Fruit fly (Drosophila melanogaster) whole organism, embryonic: ENCODE results near the gene robo3.

Source experiments
- Abd-B ChIP-seq: fragments of 200-800 bp; sonication (Bioruptor generic); optimal IDR thresholded peaks from 2 replicates; lab custom pipeline; 2018; ENCODE audit warnings: missing biosample characterization, mild to moderate bottlenecking, missing genetic modification characterization, moderate library complexity
- Atf3 ChIP-seq: fragments of 200-800 bp; sonication (Bioruptor generic); optimal IDR thresholded peaks from 3 replicates; lab custom pipeline; 2016; ENCODE audit warnings: missing biosample characterization, missing genetic modification characterization
- CG1024 ChIP-seq: fragments of 200-800 bp; sonication (Bioruptor generic); IDR thresholded peaks from 2 replicates; pipeline ENCODE4 v1.3.6; 2022; ENCODE audit warnings: missing biosample characterization, missing genetic modification characterization
- CG10321 ChIP-seq: fragments of 200-800 bp; sonication (Bioruptor generic); IDR thresholded peaks from 2 replicates; pipeline ENCODE4 v1.3.6; 2022; ENCODE audit warnings: missing biosample characterization, missing genetic modification characterization
- CG10979 ChIP-seq: fragments of 200-800 bp; sonication (Bioruptor generic); optimal IDR thresholded peaks from 2 replicates; lab custom pipeline; 2018; ENCODE audit warnings: missing biosample characterization, mild to moderate bottlenecking, missing genetic modification characterization, moderate library complexity
- CG12071 ChIP-seq: fragments of 200-800 bp; sonication (Bioruptor generic); optimal IDR thresholded peaks from 3 replicates; lab custom pipeline; 2018; ENCODE audit warnings: missing biosample characterization, mild to moderate bottlenecking, missing genetic modification characterization
- CG12659 ChIP-seq: fragments of 200-800 bp; sonication (Bioruptor generic); optimal IDR thresholded peaks from 3 replicates; lab custom pipeline; 2017; ENCODE audit warnings: mild to moderate bottlenecking, missing biosample characterization, missing genetic modification reagents, missing genetic modification characterization
- CG14050 ChIP-seq: fragments of 200-800 bp; sonication (Bioruptor generic); IDR thresholded peaks from 3 replicates; pipeline ENCODE4 v1.3.6; 2022; ENCODE audit warnings: missing biosample characterization, missing genetic modification characterization
- CG15011 ChIP-seq: fragments of 200-800 bp; sonication (Bioruptor generic); optimal IDR thresholded peaks from 3 replicates; lab custom pipeline; 2018; ENCODE audit warnings: missing biosample characterization, mild to moderate bottlenecking, missing genetic modification characterization
- CG1529 ChIP-seq: fragments of 200-800 bp; sonication (Bioruptor generic); optimal IDR thresholded peaks from 3 replicates; lab custom pipeline; 2018; ENCODE audit warnings: missing biosample characterization, missing genetic modification characterization
- CG15514 ChIP-seq: fragments of 200-800 bp; sonication (Bioruptor generic); optimal IDR thresholded peaks from 3 replicates; lab custom pipeline; 2017; ENCODE audit warnings: missing biosample characterization, missing genetic modification characterization, mild to moderate bottlenecking, moderate library complexity, missing genetic modification reagents
- CG15601 ChIP-seq: fragments of 200-800 bp; sonication (Bioruptor generic); optimal IDR thresholded peaks from 3 replicates; lab custom pipeline; 2019; ENCODE audit warnings: missing biosample characterization, mild to moderate bottlenecking, missing genetic modification characterization, moderate library complexity
- CG1603 ChIP-seq: fragments of 200-800 bp; sonication (Bioruptor generic); optimal IDR thresholded peaks from 2 replicates; lab custom pipeline; 2019; ENCODE audit warnings: missing biosample characterization, mild to moderate bottlenecking, missing genetic modification characterization, moderate library complexity
- CG16813 ChIP-seq: fragments of 200-800 bp; sonication (Bioruptor generic); IDR thresholded peaks from 3 replicates; pipeline ENCODE4 v1.3.6; 2022; ENCODE audit warnings: missing biosample characterization, missing genetic modification characterization; ENCODE audit not compliant: partially characterized antibody
- CG2129 ChIP-seq: fragments of 200-800 bp; sonication (Bioruptor generic); IDR thresholded peaks from 2 replicates; pipeline ENCODE4 v1.3.6; 2022; ENCODE audit warnings: missing biosample characterization, missing genetic modification characterization; ENCODE audit not compliant: partially characterized antibody
- CG32532 ChIP-seq: fragments of 200-800 bp; sonication (Bioruptor generic); IDR thresholded peaks from 2 replicates; pipeline ENCODE4 v1.3.6; 2022; ENCODE audit warnings: missing biosample characterization, missing genetic modification characterization
- CG33557 ChIP-seq: fragments of 200-800 bp; sonication (Bioruptor generic); optimal IDR thresholded peaks from 2 replicates; lab custom pipeline; 2019; ENCODE audit warnings: missing biosample characterization, mild to moderate bottlenecking, missing genetic modification characterization, moderate library complexity
- CG34422 ChIP-seq: fragments of 200-800 bp; sonication (Bioruptor generic); IDR thresholded peaks from 3 replicates; pipeline ENCODE4 v1.3.6; 2022; ENCODE audit warnings: missing biosample characterization, missing genetic modification characterization
- CG6175 ChIP-seq: fragments of 200-800 bp; sonication (Bioruptor generic); IDR thresholded peaks from 3 replicates; pipeline ENCODE4 v1.3.6; 2022; ENCODE audit warnings: missing biosample characterization, missing genetic modification characterization
- CG7556 ChIP-seq: fragments of 200-800 bp; sonication (Bioruptor generic); optimal IDR thresholded peaks from 2 replicates; lab custom pipeline; 2017; ENCODE audit warnings: missing biosample characterization, mild to moderate bottlenecking, missing genetic modification characterization
- CG7745 ChIP-seq: fragments of 200-800 bp; sonication (Bioruptor generic); optimal IDR thresholded peaks from 2 replicates; lab custom pipeline; 2018; ENCODE audit warnings: missing biosample characterization, mild to moderate bottlenecking, missing genetic modification characterization, moderate library complexity
- CG8388 ChIP-seq: fragments of 200-800 bp; sonication (Bioruptor generic); optimal IDR thresholded peaks from 2 replicates; lab custom pipeline; 2019; ENCODE audit warnings: missing biosample characterization, mild to moderate bottlenecking, missing genetic modification characterization, moderate library complexity
- CG8478 ChIP-seq: fragments of >200 bp; optimal IDR thresholded peaks from 2 replicates; lab custom pipeline; 2018
- CG9215 ChIP-seq: fragments of 200-800 bp; sonication (Bioruptor generic); IDR thresholded peaks from 2 replicates; pipeline ENCODE4 v1.3.6; 2022; ENCODE audit warnings: missing biosample characterization, missing genetic modification characterization
- CTCF ChIP-seq: fragments of 200-800 bp; sonication (Bioruptor generic); optimal IDR thresholded peaks from 2 replicates; lab custom pipeline; 2017; ENCODE audit warnings: missing biosample characterization, mild to moderate bottlenecking, missing genetic modification characterization, moderate library complexity
- Chrac-16 ChIP-seq: fragments of 200-800 bp; sonication (Bioruptor generic); optimal IDR thresholded peaks from 3 replicates; lab custom pipeline; 2016; ENCODE audit warnings: missing biosample characterization, missing genetic modification characterization
- D ChIP-seq, 2 experiments: fragments of 200-800 bp in 1 of 2; fragments of >200 bp in 1 of 2; sonication (Bioruptor generic) in 1 of 2; optimal IDR thresholded peaks; 2 replicates in 1 of 2; 3 replicates in 1 of 2; lab custom pipeline; 2017; ENCODE audit warnings: mild to moderate bottlenecking in 1 of 2, missing biosample characterization in 1 of 2, missing genetic modification characterization in 1 of 2, missing genetic modification reagents in 1 of 2
- Dad ChIP-seq: fragments of 200-800 bp; sonication (Bioruptor generic); optimal IDR thresholded peaks from 3 replicates; lab custom pipeline; 2016; ENCODE audit warnings: missing biosample characterization, missing genetic modification characterization
- ERR ChIP-seq: fragments of 200-800 bp; sonication (Bioruptor generic); optimal IDR thresholded peaks from 2 replicates; lab custom pipeline; 2016; ENCODE audit warnings: missing biosample characterization, missing genetic modification characterization
- HLH3B ChIP-seq: fragments of 200-800 bp; sonication (Bioruptor generic); IDR thresholded peaks from 2 replicates; pipeline ENCODE4 v1.3.6; 2022; ENCODE audit warnings: missing biosample characterization, missing genetic modification characterization
- Hsf ChIP-seq: fragments of 200-800 bp; sonication (Bioruptor generic); optimal IDR thresholded peaks from 3 replicates; lab custom pipeline; 2016; ENCODE audit warnings: missing biosample characterization, missing genetic modification characterization
- PHDP ChIP-seq: fragments of 200-800 bp; sonication (Bioruptor generic); optimal IDR thresholded peaks from 3 replicates; lab custom pipeline; 2018; ENCODE audit warnings: missing biosample characterization, mild to moderate bottlenecking, missing genetic modification characterization, moderate library complexity
- Sin3A ChIP-seq: fragments of >200 bp; optimal IDR thresholded peaks from 2 replicates; lab custom pipeline; 2018
- Sry-δ ChIP-seq: fragments of 200-800 bp; sonication (Bioruptor generic); optimal IDR thresholded peaks from 2 replicates; lab custom pipeline; 2016; ENCODE audit warnings: missing biosample characterization, missing genetic modification characterization
- Tbp ChIP-seq: fragments of >200 bp; optimal IDR thresholded peaks from 2 replicates; lab custom pipeline; 2018; ENCODE audit warnings: missing biosample characterization, missing genetic modification characterization
- Xrp1 ChIP-seq: fragments of 200-800 bp; sonication (Bioruptor generic); IDR thresholded peaks from 2 replicates; pipeline ENCODE4 v1.3.6; 2022; ENCODE audit warnings: missing biosample characterization, missing genetic modification characterization
- bab2 ChIP-seq: fragments of 200-800 bp; sonication (Bioruptor generic); optimal IDR thresholded peaks from 2 replicates; lab custom pipeline; 2016; ENCODE audit warnings: missing biosample characterization, missing genetic modification characterization
- dmrt99B ChIP-seq: fragments of 200-800 bp; sonication (Bioruptor generic); optimal IDR thresholded peaks from 2 replicates; lab custom pipeline; 2018; ENCODE audit warnings: missing biosample characterization, mild to moderate bottlenecking, missing genetic modification characterization, moderate library complexity
- gfzf ChIP-seq: fragments of 200-800 bp; sonication (Bioruptor generic); optimal IDR thresholded peaks from 2 replicates; lab custom pipeline; 2016; ENCODE audit warnings: missing biosample characterization, mild to moderate bottlenecking, missing genetic modification characterization, moderate library complexity
- gsb ChIP-seq: fragments of 200-800 bp; sonication (Bioruptor generic); IDR thresholded peaks from 2 replicates; pipeline ENCODE4 v1.3.6; 2022; ENCODE audit warnings: missing biosample characterization, missing genetic modification characterization
- her ChIP-seq: fragments of 200-800 bp; sonication (Bioruptor generic); optimal IDR thresholded peaks from 2 replicates; lab custom pipeline; 2016; ENCODE audit warnings: missing biosample characterization, missing genetic modification characterization
- jing ChIP-seq: fragments of 200-800 bp; sonication (Bioruptor generic); optimal IDR thresholded peaks from 2 replicates; lab custom pipeline; 2018; ENCODE audit warnings: missing biosample characterization, mild to moderate bottlenecking, missing genetic modification characterization
- nerfin-1 ChIP-seq: fragments of 200-800 bp; sonication (Bioruptor generic); optimal IDR thresholded peaks from 3 replicates; lab custom pipeline; 2019; ENCODE audit warnings: missing biosample characterization, mild to moderate bottlenecking, missing genetic modification characterization, moderate library complexity
- odd ChIP-seq: fragments of 200-800 bp; sonication (Bioruptor generic); optimal IDR thresholded peaks from 2 replicates; lab custom pipeline; 2017; ENCODE audit warnings: missing biosample characterization, mild to moderate bottlenecking, missing genetic modification characterization
- so ChIP-seq: fragments of 200-800 bp; sonication (Bioruptor generic); IDR thresholded peaks from 3 replicates; pipeline ENCODE4 v1.3.6; 2022; ENCODE audit warnings: missing biosample characterization, missing genetic modification characterization
- ssp ChIP-seq: fragments of 200-800 bp; sonication (Bioruptor generic); IDR thresholded peaks from 2 replicates; pipeline ENCODE4 v1.3.6; 2022; ENCODE audit warnings: missing biosample characterization, missing genetic modification characterization
- tap ChIP-seq: fragments of 200-800 bp; optimal IDR thresholded peaks from 3 replicates; lab custom pipeline; 2019; ENCODE audit warnings: missing biosample characterization, mild to moderate bottlenecking, missing genetic modification characterization, moderate library complexity
- tll ChIP-seq, 2 experiments: fragments of 200-800 bp in 1 of 2; fragments of >200 bp in 1 of 2; sonication (Bioruptor generic) in 1 of 2; optimal IDR thresholded peaks; 2 replicates each; lab custom pipeline; 2017 to 2019; ENCODE audit warnings: missing biosample characterization in 2 of 2, missing genetic modification characterization in 2 of 2, mild to moderate bottlenecking in 1 of 2, moderate library complexity in 1 of 2
- trh ChIP-seq: fragments of 200-800 bp; sonication (Bioruptor generic); optimal IDR thresholded peaks from 2 replicates; lab custom pipeline; 2016; ENCODE audit warnings: missing biosample characterization, missing genetic modification characterization
- usp ChIP-seq: fragments of >200 bp; optimal IDR thresholded peaks from 2 replicates; lab custom pipeline; 2017; ENCODE audit warnings: missing biosample characterization, missing genetic modification characterization
- wor ChIP-seq: fragments of 200-800 bp; sonication (Bioruptor generic); IDR thresholded peaks from 2 replicates; pipeline ENCODE4 v1.3.6; 2022; ENCODE audit warnings: missing biosample characterization, missing genetic modification characterization
- yki ChIP-seq: fragments of >200 bp; optimal IDR thresholded peaks from 3 replicates; lab custom pipeline; 2018

Gene robo3

DNA sequence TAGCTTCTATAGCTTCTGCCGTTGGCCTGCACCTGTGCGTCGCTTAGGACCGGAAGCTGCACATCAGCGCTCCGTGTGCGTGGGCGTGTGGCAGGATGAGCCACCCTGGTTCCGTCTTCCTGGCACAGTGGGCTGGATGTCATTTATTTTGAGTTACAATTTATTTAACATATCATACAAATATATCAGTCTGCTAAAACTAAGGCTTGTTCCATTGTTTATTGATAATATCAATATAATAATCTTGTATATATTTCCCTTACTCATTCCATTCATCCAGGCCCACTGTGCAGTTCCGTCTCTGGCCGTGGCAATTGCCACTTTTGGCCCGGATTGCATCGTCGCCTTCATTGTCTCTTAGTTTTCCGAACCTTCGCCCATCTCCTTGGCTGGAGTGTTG is 41.8 kb upstream of the robo3 start (continued):
- TF ChIP-seq yki (lab: Kevin White, UChicago) (no peak), jing (no peak), Sin3A (lab: Kevin White, UChicago) (no peak), odd (GFP tag; lab: Kevin White, UChicago) (no peak), CG33557 (GFP tag; lab: Kevin White, UChicago) (no peak), Sry-δ (GFP tag; lab: Kevin White, UChicago) (no peak), CG1024 (GFP tag; lab: Robert Waterston, UW) (peak; percentile 57), her (GFP tag; lab: Kevin White, UChicago) (no peak), CG10979 (tag; lab: Kevin White, UChicago) (peak; percentile 47), CG15514 (GFP tag; lab: Kevin White, UChicago) (peak; percentile 17), tap (tag; lab: Kevin White, UChicago) (peak; percentile 20), Chrac-16 (GFP tag; lab: Kevin White, UChicago) (peak; percentile 18), trh (GFP tag; lab: Kevin White, UChicago) (peak; percentile 4), CG10321 (GFP tag; lab: Robert Waterston, UW) (no peak), Hsf (GFP tag; lab: Kevin White, UChicago) (peak; percentile 31), Atf3 (GFP tag; lab: Kevin White, UChicago) (no peak), CG6175 (no peak), ssp (peak; percentile 32; the same call in 1 of the 2 replicates), CG15601 (tag; lab: Kevin White, UChicago) (no peak), D (optimal IDR thresholded peaks at IDR 0.05; lab: Kevin White, UChicago) (no peak), D (GFP tag; optimal IDR thresholded peaks at IDR 0.05; lab: Kevin White, UChicago) (peak; percentile 7), usp (GFP tag; lab: Kevin White, UChicago) (no peak), PHDP (peak; percentile 48), CG7745 (tag; lab: Kevin White, UChicago) (no peak), CG34422 (GFP tag; lab: Robert Waterston, UW) (peak; percentile 33; the same call in 1 of the 3 replicates), Xrp1 (GFP tag; lab: Robert Waterston, UW) (peak; percentile 78), HLH3B (peak; percentile 72), CG16813 (GFP tag; lab: Robert Waterston, UW) (no peak), CG8388 (peak; percentile 41), nerfin-1 (no peak), CG15011 (GFP tag; lab: Kevin White, UChicago) (no peak), CTCF (GFP tag; lab: Kevin White, UChicago) (no peak), CG9215 (GFP tag; lab: Robert Waterston, UW) (no peak), CG2129 (GFP tag; lab: Robert Waterston, UW) (no peak), wor (GFP tag; lab: Robert Waterston, UW) (0 out of 2 replicates have a peak, but pooled peaks have one; percentile 17), so (GFP tag; lab: Robert Waterston, UW) (0 out of 3 replicates have a peak, but pooled peaks have one; percentile 22), ERR (GFP tag; lab: Kevin White, UChicago) (no peak), dmrt99B (tag; lab: Kevin White, UChicago) (peak; percentile 55), CG12659 (GFP tag; lab: Kevin White, UChicago) (peak; percentile 11), gsb (GFP tag; lab: Robert Waterston, UW) (no peak), tll (GFP tag; optimal IDR thresholded peaks at IDR 0.05; lab: Kevin White, UChicago) (no peak), CG14050 (GFP tag; lab: Robert Waterston, UW) (peak; percentile 22; the same call in 1 of the 3 replicates), CG1529 (peak; percentile 18), CG12071 (GFP tag; lab: Kevin White, UChicago) (no peak), Abd-B (no peak), CG8478 (lab: Kevin White, UChicago) (no peak), CG1603 (peak; percentile 54), Tbp (no peak), CG32532 (GFP tag; lab: Robert Waterston, UW) (peak; percentile 26; the same call in 1 of the 2 replicates), bab2 (GFP tag; lab: Kevin White, UChicago) (peak; percentile 19), gfzf (GFP tag; lab: Kevin White, UChicago) (no peak), Dad (no peak), CG7556 (GFP tag; lab: Kevin White, UChicago) (peak; percentile 46)
